Fruit fly (Drosophila melanogaster): ENCODE results near the gene plum.

plum gene

DNA sequence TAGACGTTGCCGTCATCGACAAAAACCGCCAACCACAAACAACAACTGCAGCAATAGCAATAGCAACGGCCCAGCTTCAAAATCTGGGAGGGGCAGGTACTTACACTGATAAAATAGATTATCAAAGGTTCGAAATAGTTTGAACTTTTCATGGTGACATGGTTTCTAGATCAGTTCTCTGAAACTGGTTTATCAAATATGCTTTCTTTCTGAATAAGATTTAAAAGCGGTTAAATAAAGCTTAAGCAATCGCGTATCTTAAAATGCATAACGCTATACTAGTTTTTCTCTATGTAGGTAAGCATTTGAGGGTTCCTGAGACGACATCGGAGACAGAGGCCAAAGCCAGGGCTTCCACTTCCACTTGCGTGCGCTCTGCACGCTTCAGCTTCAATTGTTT, 34.7 kb downstream of the plum start:
- TF ChIP-seq CG17801 (GFP tag; optimal IDR thresholded peaks at IDR 0.05; ENCODE audit: partially characterized antibody): no peak

DNA sequence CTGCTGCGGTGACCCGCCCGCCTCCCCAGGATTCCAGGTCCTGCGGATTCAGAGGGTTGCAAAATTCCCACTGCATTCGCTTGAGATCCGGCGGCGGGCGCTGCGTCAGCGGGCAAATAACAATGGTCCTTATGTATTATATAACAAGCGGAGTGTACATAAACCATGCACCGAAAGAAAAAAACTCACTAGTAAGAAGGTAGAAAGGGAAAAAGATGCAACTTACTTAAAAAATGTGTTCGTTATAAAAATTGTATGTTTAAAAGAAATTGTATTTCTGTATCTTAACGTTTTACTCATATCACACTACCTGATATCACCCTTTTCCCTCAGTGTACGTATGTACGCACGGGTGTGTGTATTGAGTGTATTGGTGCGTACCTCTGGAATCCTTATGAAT, 35.9 kb downstream of the plum start:
- no peak for TF ChIP-seq CG17801 (GFP tag; optimal IDR thresholded peaks at IDR 0.05; ENCODE audit: partially characterized antibody)

DNA sequence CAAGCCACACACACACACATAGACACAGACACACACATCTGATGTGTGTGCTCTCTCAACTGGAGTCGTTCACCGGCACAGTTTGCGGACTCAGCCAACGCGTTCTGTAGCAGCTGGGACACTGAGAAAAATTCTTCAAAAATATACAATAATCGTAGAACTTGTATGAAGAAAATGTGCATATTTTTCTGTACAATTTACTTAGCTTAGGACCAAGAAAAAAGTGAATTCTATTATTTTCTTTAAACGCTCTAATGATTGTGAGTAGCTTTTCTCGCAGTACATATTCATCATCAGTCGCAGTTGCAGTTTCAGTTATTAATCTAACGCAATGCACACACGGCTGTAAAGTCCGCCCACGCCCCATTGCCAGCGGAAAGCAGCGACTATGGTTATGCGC, 38.7 kb downstream of the plum start:
- TF ChIP-seq CG17801 (GFP tag; optimal IDR thresholded peaks at IDR 0.05; ENCODE audit: partially characterized antibody): no peak

DNA sequence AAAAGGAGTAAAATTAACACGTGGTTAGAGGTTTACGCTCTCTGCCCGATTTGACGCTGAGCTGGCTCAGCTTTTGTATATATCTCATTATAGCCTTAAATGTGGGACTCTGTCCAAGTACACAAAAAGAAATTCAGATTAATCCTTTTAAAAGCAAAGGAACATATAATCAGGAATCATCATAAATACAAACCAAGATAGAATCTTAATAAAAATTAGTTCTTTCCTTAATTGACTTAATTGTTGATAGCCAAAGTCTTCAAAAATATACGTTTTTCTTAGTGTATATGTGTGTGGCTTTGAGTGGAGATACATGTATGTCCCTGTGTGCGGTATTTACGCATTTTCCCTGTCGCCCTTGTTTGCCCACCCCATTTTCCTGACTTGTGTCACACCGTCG, 40.8 kb downstream of the plum start:
- no peak for TF ChIP-seq CG17801 (GFP tag; optimal IDR thresholded peaks at IDR 0.05; ENCODE audit: partially characterized antibody)

DNA sequence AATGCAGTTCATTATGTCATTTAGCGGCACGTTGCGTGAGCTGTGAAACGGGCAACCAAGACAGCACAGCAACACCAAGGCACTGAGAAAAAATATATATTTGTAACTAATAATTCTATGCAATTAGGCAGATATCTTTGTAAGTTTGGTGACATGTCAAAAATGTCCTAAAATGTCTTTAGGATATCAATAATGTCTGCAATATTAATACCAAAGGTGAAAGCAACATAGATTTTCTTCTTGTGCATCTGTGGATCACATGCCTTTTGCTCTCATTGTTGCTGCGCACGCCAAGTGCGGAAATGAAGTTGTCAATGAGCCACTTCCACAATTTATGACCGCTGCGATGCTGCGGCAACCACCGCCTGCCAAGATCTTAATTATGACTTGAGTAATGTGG, 45.6 kb downstream of the plum start:
- TF ChIP-seq CG17801 (GFP tag; optimal IDR thresholded peaks at IDR 0.05; ENCODE audit: partially characterized antibody): no peak

DNA sequence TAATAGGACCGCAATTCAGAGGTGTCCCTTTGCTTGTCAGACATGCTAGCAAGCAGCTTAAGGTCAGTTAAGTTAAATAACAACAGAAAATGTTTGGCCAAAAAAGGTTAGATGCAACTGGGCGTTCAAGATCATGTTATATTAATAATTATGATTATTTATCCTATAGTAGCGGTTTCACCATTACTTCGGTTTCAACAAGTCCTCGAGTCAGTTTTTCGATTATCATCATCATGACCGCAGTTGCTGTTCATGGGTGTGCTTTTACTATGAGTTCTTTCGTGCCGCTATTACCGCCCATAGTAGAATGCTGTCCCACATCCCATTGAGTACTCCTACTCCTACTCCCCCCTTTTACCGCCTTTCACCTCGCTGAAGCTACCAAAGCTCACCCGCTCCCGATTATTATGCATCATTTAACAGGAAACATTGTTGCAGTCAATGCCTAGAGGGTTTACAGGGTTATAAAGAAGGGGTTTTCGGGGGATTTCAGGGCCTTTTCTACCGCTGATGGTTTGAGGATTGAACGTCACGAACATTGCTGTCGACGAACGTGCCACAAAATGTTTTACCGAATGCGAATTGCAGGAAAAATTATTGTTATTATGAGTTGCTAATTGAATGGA, 49.7 kb downstream of the plum start:
- no peak for TF ChIP-seq CG17801 (GFP tag; optimal IDR thresholded peaks at IDR 0.05; ENCODE audit: partially characterized antibody)

DNA sequence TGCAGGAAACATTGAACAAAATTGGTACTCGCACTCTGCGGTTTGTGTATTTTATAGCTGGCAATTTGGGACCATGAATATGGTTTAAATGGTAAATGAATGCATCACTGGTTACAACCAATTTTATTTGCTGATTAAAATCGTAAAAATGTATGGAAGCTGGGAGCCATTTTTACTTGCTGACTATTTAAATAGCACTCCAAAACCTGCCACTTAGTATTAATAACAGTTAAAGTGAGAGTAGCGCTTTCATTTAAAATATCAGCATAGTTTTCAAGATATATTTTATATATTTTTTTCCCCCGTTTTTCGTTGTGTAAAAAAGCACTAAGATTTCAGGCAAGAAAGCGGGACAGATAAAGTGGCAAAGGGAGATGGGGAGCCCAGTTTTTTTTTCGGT, 50.5 kb downstream of the plum start:
- no peak for TF ChIP-seq CG17801 (GFP tag; optimal IDR thresholded peaks at IDR 0.05; ENCODE audit: partially characterized antibody)

DNA sequence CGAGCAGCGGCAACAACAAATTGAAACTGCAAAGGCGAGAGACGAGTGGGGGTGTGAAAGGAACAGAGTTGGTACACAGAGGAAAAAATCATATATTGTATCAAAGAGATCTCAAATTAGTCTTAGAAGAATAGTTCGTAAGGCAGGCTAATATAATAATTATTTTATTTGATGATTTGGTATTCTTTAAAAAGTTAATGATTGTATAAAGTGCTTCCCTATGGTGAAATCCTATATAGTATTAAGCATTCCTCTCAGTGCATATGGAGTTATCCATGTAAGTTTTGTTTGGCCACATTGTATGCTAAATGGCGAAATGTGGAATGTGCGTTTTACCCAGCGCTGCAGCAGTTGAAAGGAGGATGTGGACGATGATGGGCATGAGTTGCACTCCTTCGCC, 51.4 kb downstream of the plum start:
- no peak for TF ChIP-seq CG17801 (GFP tag; optimal IDR thresholded peaks at IDR 0.05; ENCODE audit: partially characterized antibody)

DNA sequence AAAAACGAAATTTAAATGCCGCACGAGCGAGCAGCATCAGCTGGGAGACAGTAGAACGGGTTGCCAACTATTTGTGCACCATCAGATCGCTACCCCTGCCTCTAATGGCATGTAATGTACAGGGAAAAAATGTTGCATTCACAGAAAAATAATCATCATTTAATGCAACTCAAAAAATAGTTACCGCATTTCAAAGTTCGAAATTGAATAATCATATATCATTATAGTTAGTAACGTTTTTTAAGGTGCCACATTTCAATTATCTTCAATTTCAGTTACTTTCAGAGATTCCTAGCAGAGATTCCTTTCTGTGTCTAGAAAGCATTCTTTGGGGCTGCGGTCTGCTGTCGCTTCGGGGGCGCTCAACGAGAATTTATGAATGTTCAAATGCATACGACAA, 53.8 kb downstream of the plum start:
- TF ChIP-seq CG17801 (GFP tag; optimal IDR thresholded peaks at IDR 0.05; ENCODE audit: partially characterized antibody): no peak

DNA sequence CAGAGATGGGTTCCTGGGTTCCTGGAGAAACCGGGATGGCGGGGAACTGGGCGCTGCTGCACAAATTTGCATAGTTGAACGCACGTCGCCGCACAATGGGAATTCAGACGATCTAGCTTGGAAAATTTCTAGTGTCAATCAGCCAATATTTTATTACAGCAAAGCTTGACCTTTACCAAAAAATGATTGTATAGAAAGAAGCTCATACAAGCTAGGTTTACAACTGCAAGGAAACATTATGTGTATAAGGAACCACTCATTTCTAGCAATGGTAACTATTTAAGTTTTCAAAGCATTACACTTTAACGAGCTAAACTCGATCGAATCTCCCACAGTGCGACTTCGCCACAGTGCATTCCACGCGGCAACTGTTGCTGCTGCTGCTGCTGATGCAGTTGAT, 54.7 kb downstream of the plum start:
- no peak for TF ChIP-seq CG17801 (GFP tag; optimal IDR thresholded peaks at IDR 0.05; ENCODE audit: partially characterized antibody)

DNA sequence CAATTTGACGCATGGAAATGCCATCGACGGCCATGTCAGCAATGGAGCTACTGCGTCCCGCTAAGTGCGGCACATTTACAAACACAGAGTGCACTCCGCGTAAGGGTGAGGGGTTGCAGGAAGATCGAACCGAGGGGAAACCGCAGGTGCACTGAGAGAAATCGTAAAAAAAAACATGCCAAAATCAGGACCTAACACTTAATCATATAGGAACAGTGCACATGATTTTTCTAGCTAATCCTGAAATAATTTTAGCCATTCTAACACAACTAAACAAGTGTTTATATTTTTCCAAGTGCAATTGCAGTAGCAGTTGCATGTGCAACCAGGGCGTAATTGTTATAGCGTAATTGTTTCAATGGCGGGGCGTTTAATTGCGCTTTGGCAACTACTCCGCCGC, 55.8 kb downstream of the plum start:
- TF ChIP-seq CG17801 (GFP tag; optimal IDR thresholded peaks at IDR 0.05; ENCODE audit: partially characterized antibody): no peak

DNA sequence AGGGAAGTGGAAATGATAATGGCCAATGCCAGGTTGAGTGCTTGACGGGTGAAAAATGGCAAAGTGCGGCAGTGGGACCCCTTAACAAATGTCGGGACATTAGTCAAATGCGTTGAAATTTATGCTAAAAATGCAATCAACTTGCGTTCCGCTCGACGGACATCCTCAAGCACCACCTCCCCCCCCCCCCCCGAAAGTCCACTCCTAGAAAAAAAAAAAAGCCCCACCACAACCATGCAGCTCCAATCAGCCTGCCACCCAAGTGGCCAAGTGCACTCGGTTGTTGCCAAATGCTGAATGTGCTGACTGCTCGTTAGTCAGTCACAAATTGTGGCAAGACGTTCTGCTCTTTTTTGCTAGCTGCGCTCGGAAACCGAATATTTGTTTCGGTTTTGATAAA, 56.4 kb downstream of the plum start:
- TF ChIP-seq CG17801 (GFP tag; optimal IDR thresholded peaks at IDR 0.05; ENCODE audit: partially characterized antibody): no peak

DNA sequence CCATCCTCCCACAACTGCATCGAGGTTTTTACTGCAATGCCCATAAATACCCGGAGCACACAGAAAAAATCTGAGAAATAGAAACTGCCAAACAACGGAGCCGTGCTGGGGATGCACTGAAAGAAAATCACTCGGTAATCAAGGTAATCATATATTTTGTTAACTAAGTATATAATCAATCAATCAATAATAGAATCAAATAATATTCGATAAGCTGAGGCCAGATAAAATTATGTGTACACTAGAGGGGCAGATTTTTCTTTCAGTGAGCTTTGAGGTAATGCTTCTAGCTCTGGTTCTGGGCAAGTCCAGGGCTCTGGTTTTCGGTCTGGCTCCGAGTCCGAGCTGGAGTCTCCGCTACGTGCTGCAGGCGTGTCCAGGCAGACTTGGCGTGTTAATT, 57.0 kb downstream of the plum start:
- TF ChIP-seq CG17801 (GFP tag; optimal IDR thresholded peaks at IDR 0.05; ENCODE audit: partially characterized antibody): no peak

DNA sequence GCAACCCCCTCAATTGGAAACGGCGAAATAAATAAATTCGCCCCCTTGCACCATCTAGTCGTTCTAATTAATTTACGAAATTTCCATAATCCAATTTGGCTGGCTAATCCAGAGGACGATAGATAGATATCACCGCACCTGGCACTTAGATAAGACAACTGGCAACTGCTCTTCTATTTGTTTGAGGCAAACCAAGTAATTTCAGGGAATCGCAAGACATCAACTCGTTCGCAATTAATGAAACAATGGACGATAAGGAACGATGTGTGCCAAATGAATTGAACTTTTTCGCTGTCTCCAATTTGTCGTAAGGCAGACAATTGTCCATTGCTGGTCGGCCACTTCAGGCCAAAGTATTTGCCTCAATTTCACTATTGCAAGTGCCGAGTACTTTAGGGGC, 69.9 kb downstream of the plum start:
- TF ChIP-seq CG17801 (GFP tag; optimal IDR thresholded peaks at IDR 0.05; ENCODE audit: partially characterized antibody): no peak

DNA sequence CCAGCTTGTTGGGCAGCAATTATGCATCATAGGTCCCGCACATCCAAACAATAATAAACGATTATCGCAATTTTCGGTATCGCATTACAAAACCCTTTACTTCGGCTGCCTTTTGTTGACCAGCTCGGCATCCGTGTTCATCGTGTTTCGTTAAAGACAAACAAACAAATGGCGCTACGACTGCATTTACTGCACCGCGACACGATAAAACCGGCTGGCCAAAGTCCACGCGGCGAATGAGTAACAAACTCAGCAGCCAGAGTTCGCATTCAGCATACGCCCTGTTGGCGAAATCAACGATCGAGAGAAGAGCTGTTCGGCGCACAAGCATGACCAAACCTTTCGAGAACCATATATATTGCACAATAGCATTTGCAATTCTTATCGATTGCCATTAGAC, 70.6 kb downstream of the plum start:
- no peak for TF ChIP-seq CG17801 (GFP tag; optimal IDR thresholded peaks at IDR 0.05; ENCODE audit: partially characterized antibody)

DNA sequence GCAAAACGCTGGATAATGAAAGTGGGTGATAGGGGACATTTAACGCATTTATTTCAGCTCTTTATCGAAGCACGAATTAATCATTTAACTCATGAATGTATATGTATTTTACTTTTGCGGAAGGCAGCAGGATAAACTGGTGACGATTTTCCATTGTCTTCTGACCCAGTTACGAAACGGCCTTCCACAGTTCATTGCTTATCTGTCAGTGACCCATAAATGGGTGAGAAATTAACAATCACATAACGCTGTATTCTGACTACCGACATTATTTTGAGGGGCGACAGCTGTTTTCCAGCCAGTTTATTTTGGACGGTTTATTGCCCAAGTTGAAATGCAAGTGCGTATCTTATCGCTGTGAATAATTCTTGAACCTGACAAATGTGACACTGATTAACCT, 71.5 kb downstream of the plum start:
- no peak for TF ChIP-seq CG17801 (GFP tag; optimal IDR thresholded peaks at IDR 0.05; ENCODE audit: partially characterized antibody)

DNA sequence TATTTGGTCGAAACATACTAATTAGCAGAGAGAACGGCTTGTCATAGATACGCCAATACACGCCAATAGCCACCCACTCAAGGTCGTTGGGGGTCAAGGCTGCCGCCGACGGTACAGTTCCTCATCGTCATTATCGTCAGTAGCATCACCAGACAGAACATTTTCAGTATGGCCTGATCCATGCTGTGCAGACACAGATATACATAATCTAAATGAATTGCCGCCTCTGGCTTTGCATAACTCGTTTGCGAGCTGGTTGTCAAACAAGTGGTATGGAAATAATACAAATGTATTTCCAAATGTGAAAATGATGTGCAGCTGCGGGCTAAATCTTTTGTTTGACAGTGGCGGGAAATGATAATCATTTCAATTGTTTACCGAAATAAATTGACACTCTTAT, 71.9 kb downstream of the plum start:
- TF ChIP-seq CG17801 (GFP tag; optimal IDR thresholded peaks at IDR 0.05; ENCODE audit: partially characterized antibody): no peak
